Worm (Caenorhabditis elegans) whole organism, young adult: Measurements from ENCODE around the gene nuaf-1.

Experiments
- B0035.1 ChIP-seq: sonication (generic microtip); optimal IDR thresholded peaks from 2 replicates; lab custom pipeline; 2016; ENCODE audit warnings: missing genetic modification characterization, mild to moderate bottlenecking, missing compliant biosample characterization, missing genotype, missing genetic modification reagents
- C06A6.2 ChIP-seq: fragments of 200-800 bp; sonication (Bioruptor generic); conservative IDR thresholded peaks from 2 replicates; pipeline ENCODE4 v1.3.6; 2022; ENCODE audit warnings: missing genetic modification characterization, missing compliant biosample characterization
- F33H1.4 ChIP-seq: fragments of 200-800 bp; sonication (Bioruptor generic); IDR thresholded peaks from 2 replicates; pipeline ENCODE4 v1.3.6; 2022; ENCODE audit warnings: missing genetic modification reagents, missing genetic modification characterization, missing compliant biosample characterization
- F39B2.1 ChIP-seq: fragments of 200-800 bp; sonication (Bioruptor generic); IDR thresholded peaks from 2 replicates; pipeline ENCODE4 v1.3.6; 2022; ENCODE audit warnings: missing genetic modification reagents, missing genetic modification characterization, missing compliant biosample characterization
- F57C9.4 ChIP-seq: sonication (generic microtip); optimal IDR thresholded peaks from 2 replicates; lab custom pipeline; 2017; ENCODE audit warnings: mild to moderate bottlenecking, missing genetic modification characterization, missing compliant biosample characterization
- Y53G8AR.9 ChIP-seq: fragments of 200-800 bp; sonication (Bioruptor generic); conservative IDR thresholded peaks from 2 replicates; pipeline ENCODE4 v1.3.6; 2022; ENCODE audit warnings: missing genetic modification reagents, missing genetic modification characterization, missing compliant biosample characterization
- Y56A3A.18 ChIP-seq: fragments of 200-800 bp; sonication (Bioruptor generic); IDR thresholded peaks from 2 replicates; pipeline ENCODE4 v1.3.6; 2022; ENCODE audit warnings: missing genetic modification reagents, missing genetic modification characterization, missing compliant biosample characterization
- Y95B8A.8 ChIP-seq: fragments of 200-800 bp; sonication (Bioruptor generic); IDR thresholded peaks from 2 replicates; pipeline ENCODE4 v1.3.6; 2022; ENCODE audit warnings: missing genetic modification reagents, missing genetic modification characterization, missing compliant biosample characterization
- ZK185.1 ChIP-seq: sonication (generic microtip); optimal IDR thresholded peaks from 2 replicates; lab custom pipeline; 2016; ENCODE audit warnings: mild to moderate bottlenecking, missing genetic modification characterization, missing compliant biosample characterization; ENCODE audit not compliant: poor library complexity, severe bottlenecking
- ama-1 ChIP-seq, 3 experiments: fragments of 150-350 bp in 1 of 3; sonication (generic microtip) in 2 of 3; optimal IDR thresholded peaks; 2 replicates each; lab custom pipeline; 2014 to 2018; ENCODE audit warnings: missing biosample characterization in 2 of 3, missing genetic modification characterization in 2 of 3, missing genetic modification reagents in 2 of 3
- aptf-2 ChIP-seq: fragments of 200-800 bp; sonication (Bioruptor generic); conservative IDR thresholded peaks from 2 replicates; pipeline ENCODE4 v1.3.6; 2022; ENCODE audit warnings: missing genetic modification reagents, missing genetic modification characterization, missing compliant biosample characterization
- aptf-3 ChIP-seq: fragments of 200-800 bp; sonication (Bioruptor generic); IDR thresholded peaks from 2 replicates; pipeline ENCODE4 v1.3.6; 2022; ENCODE audit warnings: missing genetic modification characterization, missing compliant biosample characterization
- attf-5 ChIP-seq: fragments of 200-800 bp; sonication (Bioruptor generic); optimal IDR thresholded peaks from 2 replicates; lab custom pipeline; 2018; ENCODE audit warnings: mild to moderate bottlenecking, missing genetic modification characterization, missing compliant biosample characterization
- cebp-1 ChIP-seq, 2 experiments: fragments of 200-800 bp in 1 of 2; sonication (Bioruptor generic) in 1 of 2; sonication (generic microtip) in 1 of 2; IDR thresholded peaks in 1 of 2; optimal IDR thresholded peaks in 1 of 2; 2 replicates each; pipeline versions ENCODE4 v1.3.6 to Lab custom; 2017 to 2022; ENCODE audit warnings: missing compliant biosample characterization in 2 of 2, missing genetic modification characterization in 2 of 2, mild to moderate bottlenecking in 1 of 2, missing genetic modification reagents in 1 of 2, moderate library complexity in 1 of 2
- cebp-2 ChIP-seq: fragments of 200-800 bp; sonication (Bioruptor generic); IDR thresholded peaks from 2 replicates; pipeline ENCODE4 v1.3.6; 2022; ENCODE audit warnings: missing genetic modification characterization, missing compliant biosample characterization
- dox-1 ChIP-seq: fragments of 200-800 bp; sonication (Bioruptor generic); IDR thresholded peaks from 2 replicates; pipeline ENCODE4 v1.3.6; 2022; ENCODE audit warnings: missing genetic modification reagents, missing genetic modification characterization, missing compliant biosample characterization
- dpff-1 ChIP-seq: sonication (generic microtip); optimal IDR thresholded peaks from 2 replicates; lab custom pipeline; 2017; ENCODE audit warnings: mild to moderate bottlenecking, missing genetic modification characterization, missing compliant biosample characterization
- efl-1 ChIP-seq: fragments of 150-350 bp; optimal IDR thresholded peaks from 2 replicates; lab custom pipeline; 2014; ENCODE audit warnings: missing biosample characterization, missing genetic modification reagents, missing genetic modification characterization
- egl-44 ChIP-seq: fragments of 200-800 bp; sonication (Bioruptor generic); IDR thresholded peaks from 2 replicates; pipeline ENCODE4 v1.3.6; 2022; ENCODE audit warnings: missing genetic modification reagents, missing genetic modification characterization, missing compliant biosample characterization
- ekl-4 ChIP-seq: fragments of 200-800 bp; sonication (Bioruptor generic); IDR thresholded peaks from 2 replicates; pipeline ENCODE4 v1.3.6; 2022; ENCODE audit warnings: missing genetic modification reagents, missing genetic modification characterization, missing compliant biosample characterization
- ets-4 ChIP-seq: fragments of 200-800 bp; sonication (Bioruptor generic); optimal IDR thresholded peaks from 2 replicates; lab custom pipeline; 2018; ENCODE audit warnings: mild to moderate bottlenecking, missing genetic modification characterization, missing compliant biosample characterization
- hlh-12 ChIP-seq: sonication (generic microtip); optimal IDR thresholded peaks from 2 replicates; lab custom pipeline; 2016; ENCODE audit warnings: missing genetic modification characterization, missing compliant biosample characterization
- hmg-1.2 ChIP-seq: fragments of 200-800 bp; sonication (Bioruptor generic); IDR thresholded peaks from 2 replicates; pipeline ENCODE4 v1.3.6; 2022; ENCODE audit warnings: missing genetic modification reagents, missing genetic modification characterization, missing compliant biosample characterization
- hsf-1 ChIP-seq: fragments of 200-800 bp; sonication (Bioruptor generic); IDR thresholded peaks from 2 replicates; pipeline ENCODE4 v1.3.6; 2022; ENCODE audit warnings: missing genetic modification reagents, missing genetic modification characterization, missing compliant biosample characterization
- lin-26 ChIP-seq: fragments of 200-800 bp; sonication (Bioruptor generic); IDR thresholded peaks from 2 replicates; pipeline ENCODE4 v1.3.6; 2022; ENCODE audit warnings: missing genetic modification reagents, missing genetic modification characterization, missing compliant biosample characterization
- lir-1 ChIP-seq: fragments of 200-800 bp; sonication (Bioruptor generic); conservative IDR thresholded peaks from 2 replicates; pipeline ENCODE4 v1.3.6; 2022; ENCODE audit warnings: missing genetic modification reagents, missing genetic modification characterization, missing compliant biosample characterization
- madf-10 ChIP-seq: sonication (generic microtip); optimal IDR thresholded peaks from 2 replicates; lab custom pipeline; 2016; ENCODE audit warnings: mild to moderate bottlenecking, missing genetic modification characterization, missing compliant biosample characterization
- madf-6 ChIP-seq: fragments of 200-800 bp; sonication (Bioruptor generic); IDR thresholded peaks from 2 replicates; pipeline ENCODE4 v1.3.6; 2022; ENCODE audit warnings: missing genetic modification reagents, missing genetic modification characterization, missing compliant biosample characterization
- mcd-1 ChIP-seq: fragments of 200-800 bp; sonication (Bioruptor generic); IDR thresholded peaks from 2 replicates; pipeline ENCODE4 v1.3.6; 2022; ENCODE audit warnings: missing genetic modification reagents, missing genetic modification characterization, missing compliant biosample characterization
- mel-28 ChIP-seq: sonication (generic microtip); optimal IDR thresholded peaks from 2 replicates; lab custom pipeline; 2016; ENCODE audit warnings: borderline replicate concordance, mild to moderate bottlenecking, missing genetic modification characterization, missing compliant biosample characterization
- mes-4 ChIP-seq: sonication (generic microtip); optimal IDR thresholded peaks from 2 replicates; lab custom pipeline; 2016; ENCODE audit warnings: missing genotype, missing genetic modification characterization, missing compliant biosample characterization
- nfya-2 ChIP-seq: fragments of 200-800 bp; sonication (Bioruptor generic); IDR thresholded peaks from 2 replicates; pipeline ENCODE4 v1.3.6; 2022; ENCODE audit warnings: missing genetic modification reagents, missing genetic modification characterization, missing compliant biosample characterization
- nfyb-1 ChIP-seq: fragments of 200-800 bp; sonication (Bioruptor generic); IDR thresholded peaks from 2 replicates; pipeline ENCODE4 v1.3.6; 2022; ENCODE audit warnings: missing genetic modification reagents, missing genetic modification characterization, missing compliant biosample characterization
- pha-4 ChIP-seq: fragments of 150-350 bp; sonication (generic microtip); optimal IDR thresholded peaks from 2 replicates; lab custom pipeline; 2014; ENCODE audit warnings: missing biosample characterization, missing genetic modification reagents, missing genetic modification characterization
- repo-1 ChIP-seq: sonication (generic microtip); optimal IDR thresholded peaks from 2 replicates; lab custom pipeline; 2017; ENCODE audit warnings: mild to moderate bottlenecking, missing genetic modification characterization, missing compliant biosample characterization
- tbp1 ChIP-seq: fragments of 200-800 bp; sonication (Bioruptor generic); optimal IDR thresholded peaks from 2 replicates; lab custom pipeline; 2018; ENCODE audit warnings: mild to moderate bottlenecking, missing genetic modification characterization, missing compliant biosample characterization
- tlf-1 ChIP-seq: fragments of 200-800 bp; sonication (Bioruptor generic); optimal IDR thresholded peaks from 2 replicates; lab custom pipeline; 2018; ENCODE audit warnings: mild to moderate bottlenecking, missing genetic modification characterization, missing compliant biosample characterization
- ztf-25 ChIP-seq: fragments of 200-800 bp; sonication (Bioruptor generic); IDR thresholded peaks from 2 replicates; pipeline ENCODE4 v1.3.6; 2022; ENCODE audit warnings: missing genetic modification reagents, missing genetic modification characterization, missing compliant biosample characterization
- ztf-3 ChIP-seq: fragments of 200-800 bp; sonication (Bioruptor generic); optimal IDR thresholded peaks from 2 replicates; lab custom pipeline; 2018; ENCODE audit warnings: mild to moderate bottlenecking, missing genetic modification characterization, missing compliant biosample characterization

nuaf-1 gene

ce11 chrV:13566967-13567366 lies 1.5 kb downstream of the nuaf-1 start (continued):
- TF ChIP-seq ztf-3 (peak; percentile 71), cebp-2 (GFP tag; lab: Robert Waterston, UW) (peak; percentile 43; the same call in 1 of the 2 replicates), efl-1 (GFP tag; lab: Kevin White, UChicago) (no peak), hsf-1 (peak; percentile 46; the same call in 1 of the 2 replicates), hmg-1.2 (GFP tag; lab: Robert Waterston, UW) (peak; percentile 26; the same call in 1 of the 2 replicates), mcd-1 (GFP tag; lab: Robert Waterston, UW) (peak; percentile 72), dpff-1 (tag; lab: Kevin White, UChicago) (peak; percentile 67), ZK185.1 (tag; lab: Kevin White, UChicago) (peak; percentile 35), F57C9.4 (tag; lab: Kevin White, UChicago) (peak; percentile 79), mel-28 (tag; lab: Kevin White, UChicago) (no peak), mes-4 (tag; lab: Kevin White, UChicago) (no peak), Y95B8A.8 (GFP tag; lab: Robert Waterston, UW) (0 out of 2 replicates have a peak, but pooled peaks have one; percentile 71), aptf-2 (GFP tag; lab: Robert Waterston, UW) (no peak), B0035.1 (tag; lab: Kevin White, UChicago) (peak; percentile 6), repo-1 (tag; lab: Kevin White, UChicago) (peak; percentile 77), egl-44 (GFP tag; lab: Robert Waterston, UW) (peak; percentile 9; the same call in 1 of the 2 replicates), tbp1 (GFP tag; lab: Kevin White, UChicago) (peak; percentile 5), nfyb-1 (GFP tag; lab: Robert Waterston, UW) (peak; percentile 77), cebp-1 (GFP tag; IDR thresholded peaks at IDR 0.05; lab: Robert Waterston, UW) (no peak), cebp-1 (tag; optimal IDR thresholded peaks at IDR 0.05; lab: Kevin White, UChicago) (peak; percentile 47), tlf-1 (GFP tag; lab: Kevin White, UChicago) (peak; percentile 83), pha-4 (tag; lab: Kevin White, UChicago) (peak; percentile 50), nfya-2 (GFP tag; lab: Robert Waterston, UW) (no peak), attf-5 (GFP tag; lab: Kevin White, UChicago) (peak; percentile 23), hlh-12 (tag; lab: Kevin White, UChicago) (peak; percentile 37), madf-10 (tag; lab: Kevin White, UChicago) (peak; percentile 15), Y53G8AR.9 (GFP tag; lab: Robert Waterston, UW) (peak; percentile 90), C06A6.2 (GFP tag; lab: Robert Waterston, UW) (peak; percentile 53), aptf-3 (GFP tag; lab: Robert Waterston, UW) (no peak), ets-4 (GFP tag; lab: Kevin White, UChicago) (peak; percentile 34), Y56A3A.18 (peak; percentile 86)

ce11 chrV:13565781-13566180 lies 2.6 kb downstream of the nuaf-1 start, which contains the start of gene slrp-1:
Gene slrp-1 (plus strand): TSS chrV:13565863.
- no peak for TF ChIP-seq lin-26 (GFP tag; lab: Robert Waterston, UW)
- TF ChIP-seq hsf-1: no peak
- TF ChIP-seq ekl-4: 0 out of 2 replicates have a peak, but pooled peaks have one; percentile 21
- TF ChIP-seq ztf-25: no peak
- no peak for TF ChIP-seq F39B2.1 (GFP tag; lab: Robert Waterston, UW)
- TF ChIP-seq madf-6 (GFP tag; lab: Robert Waterston, UW): no peak
- TF ChIP-seq lir-1 (GFP tag; lab: Robert Waterston, UW): 0 out of 2 replicates have a peak, but pooled peaks have one; percentile 15
- no peak for TF ChIP-seq F33H1.4 (GFP tag; lab: Robert Waterston, UW)
- TF ChIP-seq dox-1 (GFP tag; lab: Robert Waterston, UW): peak; percentile 16; the same call in 1 of the 2 replicates
- TF ChIP-seq ama-1 (optimal IDR thresholded peaks at IDR 0.05; lab: Kevin White, UChicago): no peak
- TF ChIP-seq ama-1 (GFP tag; optimal IDR thresholded peaks at IDR 0.05; lab: Kevin White, UChicago): no peak
